Worm (Caenorhabditis elegans): Measurements from ENCODE around the gene F23D12.1.

DNA sequence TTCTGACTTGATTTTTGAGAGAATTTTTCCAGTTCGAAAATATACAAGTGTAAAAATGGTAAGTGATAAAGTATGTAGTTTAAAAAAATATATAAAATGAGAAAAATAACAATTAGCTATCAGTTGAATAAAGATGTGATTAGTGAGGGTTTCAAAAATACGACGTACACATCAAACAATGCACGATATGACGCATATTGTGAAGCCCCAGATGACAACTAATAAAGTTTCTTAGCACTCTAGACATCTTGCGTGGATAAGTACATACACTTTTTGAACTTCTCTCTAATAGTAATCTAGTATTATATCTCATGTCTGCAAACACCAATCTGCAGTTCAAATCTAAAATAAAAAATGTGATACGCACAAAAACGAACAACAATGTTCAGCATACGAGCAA is 2.5 kb upstream of the F23D12.1 start:
- TF ChIP-seq him-1 (tag; optimal IDR thresholded peaks at IDR 0.05) (no peak), W03F9.2 (tag; optimal IDR thresholded peaks at IDR 0.05) (no peak)

Measured in whole organism, L4/young adult.